Worm (Caenorhabditis elegans): ENCODE measurements around the gene F43D2.6.

The F43D2.6 gene

DNA sequence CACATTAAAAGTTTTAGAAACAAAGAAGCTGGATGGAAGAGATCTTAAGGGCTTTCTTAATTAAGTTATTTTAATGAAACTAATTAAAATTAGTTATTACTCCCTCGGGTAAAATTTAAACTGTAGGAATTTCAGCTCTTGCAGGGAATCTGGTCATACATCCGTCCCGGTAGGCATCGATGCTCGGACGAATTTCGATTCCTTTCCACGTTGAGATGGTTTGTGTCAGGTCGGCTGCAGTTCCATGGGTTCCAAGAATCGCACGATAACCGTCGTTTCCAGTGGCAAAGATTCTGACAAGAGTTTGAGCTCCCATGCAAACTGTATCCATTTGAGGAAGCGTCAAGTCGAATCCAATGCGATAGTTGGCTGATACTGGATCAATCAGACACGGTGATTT, 24.2 kb downstream of the F43D2.6 start:
- TF ChIP-seq D2030.7 (GFP tag; IDR thresholded peaks at IDR 0.05) (no peak), akir-1 (GFP tag; optimal IDR thresholded peaks at IDR 0.05) (no peak), T07F8.4 (tag; optimal IDR thresholded peaks at IDR 0.05) (no peak), repo-1 (tag; optimal IDR thresholded peaks at IDR 0.05) (no peak), ceh-40 (GFP tag; IDR thresholded peaks at IDR 0.05) (no peak), nfyb-1 (GFP tag; IDR thresholded peaks at IDR 0.05) (no peak), F57C9.4 (tag; optimal IDR thresholded peaks at IDR 0.05) (no peak)

DNA sequence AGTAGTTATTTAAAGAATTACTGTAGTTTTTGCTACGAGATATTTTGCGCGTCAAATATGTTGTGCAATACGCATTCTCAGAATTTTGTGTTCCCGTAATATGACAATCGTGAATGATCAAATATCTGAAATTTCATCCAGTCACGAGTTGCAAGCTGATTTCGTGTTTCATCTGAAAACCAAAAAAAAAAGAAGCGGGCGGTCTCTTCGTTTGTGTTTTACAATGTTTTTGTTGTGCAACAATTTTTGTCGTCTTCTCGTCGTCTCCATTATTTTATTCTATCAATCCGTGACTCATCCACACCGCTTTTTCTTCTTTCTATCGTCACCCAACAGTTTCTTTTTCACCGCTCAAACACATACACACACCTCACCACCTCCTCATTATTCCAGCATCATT, 25.3 kb downstream of the F43D2.6 start, which contains the start of gene R11H6.4:
Gene R11H6.4, plus strand, starts transcription at position 301 of the 400 bp plus-strand sequence.
- TF ChIP-seq Y53F4B.3 (GFP tag; IDR thresholded peaks at IDR 0.05) (no peak), sdz-38 (tag; optimal IDR thresholded peaks at IDR 0.05) (no peak), cebp-2 (GFP tag; IDR thresholded peaks at IDR 0.05) (no peak), C06A6.2 (GFP tag; conservative IDR thresholded peaks at IDR 0.05) (no peak)

DNA sequence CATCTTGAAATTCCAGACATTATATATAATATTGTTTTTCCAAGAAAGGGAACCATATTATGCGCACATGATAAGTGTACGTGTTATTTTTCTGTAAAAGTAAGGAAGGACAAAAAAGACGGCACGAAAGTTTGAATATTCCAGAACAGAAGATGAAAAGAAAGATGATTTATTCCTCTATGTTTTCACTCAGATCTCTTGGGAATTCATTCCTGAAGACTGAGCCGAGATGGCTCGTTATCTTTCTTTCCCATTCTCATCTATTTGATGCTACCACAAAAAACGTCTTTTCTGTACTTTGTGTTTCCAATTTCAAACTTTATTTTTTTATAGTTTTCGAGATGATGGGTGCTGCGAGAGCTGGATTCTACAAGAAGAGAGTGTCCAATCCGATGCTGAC, 31.2 kb downstream of the F43D2.6 start:
- no peak for TF ChIP-seq cebp-1 (GFP tag; IDR thresholded peaks at IDR 0.05)
- no peak for TF ChIP-seq cebp-1 (tag; optimal IDR thresholded peaks at IDR 0.05)
- TF ChIP-seq rcor-1 (GFP tag; IDR thresholded peaks at IDR 0.05): no peak
- TF ChIP-seq ceh-100 (GFP tag; IDR thresholded peaks at IDR 0.05): no peak
- TF ChIP-seq F10E7.11 (tag; optimal IDR thresholded peaks at IDR 0.05): no peak
- no peak for TF ChIP-seq lag-1 (GFP tag; IDR thresholded peaks at IDR 0.05)
- TF ChIP-seq ztf-6 (GFP tag; IDR thresholded peaks at IDR 0.05): no peak
- TF ChIP-seq pha-4 (tag; optimal IDR thresholded peaks at IDR 0.05): no peak
- no peak for TF ChIP-seq B0035.1 (tag; optimal IDR thresholded peaks at IDR 0.05)

- TF ChIP-seq B0019.2 (GFP tag; conservative IDR thresholded peaks at IDR 0.05) (no peak), akir-1 (GFP tag; optimal IDR thresholded peaks at IDR 0.05) (no peak), D2030.7 (GFP tag; IDR thresholded peaks at IDR 0.05) (no peak), B0261.1 (tag; optimal IDR thresholded peaks at IDR 0.05) (no peak), ztf-6 (GFP tag; IDR thresholded peaks at IDR 0.05) (no peak), F37B4.10 (GFP tag; IDR thresholded peaks at IDR 0.05) (no peak), cebp-1 (GFP tag; IDR thresholded peaks at IDR 0.05) (no peak), cebp-1 (tag; optimal IDR thresholded peaks at IDR 0.05) (no peak), snpc-3.4 (tag; optimal IDR thresholded peaks at IDR 0.05) (no peak), attf-3 (GFP tag; conservative IDR thresholded peaks at IDR 0.05) (no peak), attf-6 (GFP tag; IDR thresholded peaks at IDR 0.05) (no peak), hmg-1.2 (GFP tag; IDR thresholded peaks at IDR 0.05) (no peak), T26A5.8 (tag; optimal IDR thresholded peaks at IDR 0.05) (no peak), K12H6.12 (tag; optimal IDR thresholded peaks at IDR 0.05) (no peak)
Observed at ce11 chrV:14599972-14600371, 35.0 kb downstream of the F43D2.6 start, which contains the start of gene glb-22. Gene glb-22, plus strand, starts transcription at chrV:14600272.

DNA sequence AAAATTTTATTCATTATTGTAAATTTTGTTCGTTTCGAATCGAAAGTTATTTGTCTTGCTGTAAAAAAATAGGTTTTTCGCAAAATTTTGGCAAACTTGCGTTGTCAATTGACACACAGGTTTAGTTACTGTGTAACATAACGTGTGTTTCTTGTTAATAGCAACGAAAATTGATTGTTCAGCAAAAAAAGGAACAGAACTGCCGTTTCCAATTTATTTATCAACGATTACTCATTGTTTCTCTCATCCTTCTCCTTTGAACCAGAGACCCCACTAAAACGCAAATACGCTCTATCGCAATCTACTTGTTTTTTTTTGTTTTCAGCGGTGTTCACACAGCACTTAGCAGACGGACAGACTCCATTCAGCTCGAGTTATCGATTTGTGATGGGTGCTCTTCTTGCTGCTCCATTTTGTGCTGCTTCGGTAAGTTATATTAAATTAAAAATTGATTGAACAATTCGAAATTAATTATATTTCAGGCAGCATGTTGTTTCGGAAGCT, 37.2 kb downstream of the F43D2.6 start, which contains the start of gene R11H6.2:
Gene R11H6.2, plus strand, starts transcription at position 326 of the 504 bp plus-strand sequence.
- TF ChIP-seq hmg-1.2 (GFP tag; IDR thresholded peaks at IDR 0.05) (no peak), mcd-1 (GFP tag; IDR thresholded peaks at IDR 0.05) (peak; percentile 68), attf-5 (GFP tag; optimal IDR thresholded peaks at IDR 0.05) (peak; percentile 44), cebp-1 (GFP tag; IDR thresholded peaks at IDR 0.05) (no peak), cebp-1 (tag; optimal IDR thresholded peaks at IDR 0.05) (peak; percentile 19)

Measured in whole organism, young adult.